Worm (Caenorhabditis elegans) whole organism, L4 larva: ENCODE data around the gene C34E10.12.

Source experiments
- R02D3.7 ChIP-seq: fragments of 150-350 bp; sonication (generic microtip); optimal IDR thresholded peaks from 3 replicates; lab custom pipeline; 2014; ENCODE audit warnings: missing biosample characterization, missing genetic modification characterization
- ZK546.5 ChIP-seq, 2 experiments: sonication (generic microtip); optimal IDR thresholded peaks; 2 replicates each; lab custom pipeline; 2017; ENCODE audit warnings: missing biosample characterization in 2 of 2, missing genetic modification characterization in 2 of 2
- madf-5 ChIP-seq, 2 experiments: fragments of 200-800 bp; sonication (Bioruptor generic); IDR thresholded peaks; 2 replicates each; pipeline ENCODE4 v1.3.6; 2022; ENCODE audit warnings: missing compliant biosample characterization in 2 of 2, missing genetic modification characterization in 2 of 2
- mxl-3 ChIP-seq: fragments of 200-800 bp; sonication (Bioruptor generic); optimal IDR thresholded peaks from 2 replicates; lab custom pipeline; 2018; ENCODE audit warnings: mild to moderate bottlenecking, missing genetic modification characterization, missing compliant biosample characterization

- TF ChIP-seq R02D3.7 (no peak), madf-5 (GFP tag; IDR thresholded peaks at IDR 0.05; lab: Robert Waterston, UW) (no peak), mxl-3 (GFP tag; lab: Kevin White, UChicago) (no peak), ZK546.5 (tag; optimal IDR thresholded peaks at IDR 0.05; lab: Kevin White, UChicago) (no peak)
Observed at ce11 chrIII:5196298-5197045, 31.2 kb downstream of the C34E10.12 start.
